Worm (Caenorhabditis elegans) whole organism, late embryonic: ENCODE data around the gene dct-6.
A peak's percentile ranks its signal among the peaks of the same experiment; 100 is the strongest.

Experiments
- C08G9.2 ChIP-seq: sonication (generic microtip); optimal IDR thresholded peaks from 2 replicates; lab custom pipeline; 2016; ENCODE audit warnings: mild to moderate bottlenecking, missing genetic modification characterization, moderate library complexity, missing compliant biosample characterization
- F13H6.1 ChIP-seq: sonication (generic microtip); optimal IDR thresholded peaks from 2 replicates; lab custom pipeline; 2016; ENCODE audit warnings: missing genetic modification characterization, missing compliant biosample characterization
- K02D7.2 ChIP-seq: sonication (generic microtip); optimal IDR thresholded peaks from 2 replicates; lab custom pipeline; 2017; ENCODE audit warnings: mild to moderate bottlenecking, missing genetic modification characterization, missing compliant biosample characterization
- T23F11.4 ChIP-seq: fragments of 200-800 bp; sonication (Bioruptor generic); optimal IDR thresholded peaks from 2 replicates; lab custom pipeline; 2018; ENCODE audit warnings: mild to moderate bottlenecking, missing genetic modification characterization, missing compliant biosample characterization
- ahr-1 ChIP-seq: sonication (generic microtip); optimal IDR thresholded peaks from 2 replicates; lab custom pipeline; 2016; ENCODE audit warnings: missing genetic modification characterization, missing compliant biosample characterization
- ceh-14 ChIP-seq: sonication (generic microtip); optimal IDR thresholded peaks from 2 replicates; lab custom pipeline; 2016; ENCODE audit warnings: missing genotype, missing genetic modification characterization, missing compliant biosample characterization
- ceh-22 ChIP-seq: sonication (generic microtip); optimal IDR thresholded peaks from 2 replicates; lab custom pipeline; 2017; ENCODE audit warnings: missing biosample characterization, missing genetic modification characterization
- ceh-31 ChIP-seq: sonication (generic microtip); optimal IDR thresholded peaks from 2 replicates; lab custom pipeline; 2016; ENCODE audit warnings: missing genetic modification characterization, missing compliant biosample characterization
- ceh-45 ChIP-seq: fragments of 200-800 bp; sonication (Bioruptor generic); IDR thresholded peaks from 2 replicates; pipeline ENCODE4 v1.3.6; 2022; ENCODE audit warnings: missing genetic modification reagents, missing genetic modification characterization, missing compliant biosample characterization
- ceh-6 ChIP-seq: fragments of 200-800 bp; sonication (Bioruptor generic); optimal IDR thresholded peaks from 2 replicates; lab custom pipeline; 2018; ENCODE audit warnings: mild to moderate bottlenecking, missing genetic modification characterization, missing compliant biosample characterization
- che-1 ChIP-seq: sonication (generic microtip); optimal IDR thresholded peaks from 2 replicates; lab custom pipeline; 2016; ENCODE audit warnings: mild to moderate bottlenecking, missing genetic modification characterization, missing compliant biosample characterization
- elt-2 ChIP-seq: sonication (generic microtip); optimal IDR thresholded peaks from 2 replicates; lab custom pipeline; 2016; ENCODE audit warnings: missing genetic modification reagents, missing genetic modification characterization, missing compliant biosample characterization
- ets-4 ChIP-seq: sonication (generic microtip); optimal IDR thresholded peaks from 2 replicates; lab custom pipeline; 2016; ENCODE audit warnings: missing genetic modification characterization, missing compliant biosample characterization
- fkh-6 ChIP-seq: sonication (generic microtip); optimal IDR thresholded peaks from 2 replicates; lab custom pipeline; 2016; ENCODE audit warnings: missing genetic modification characterization, missing compliant biosample characterization
- gmeb-2 ChIP-seq: sonication (generic microtip); optimal IDR thresholded peaks from 2 replicates; lab custom pipeline; 2016; ENCODE audit warnings: missing genetic modification characterization, inconsistent platforms, missing compliant biosample characterization
- hlh-13 ChIP-seq: fragments of 200-800 bp; sonication (Bioruptor generic); optimal IDR thresholded peaks from 2 replicates; lab custom pipeline; 2018; ENCODE audit warnings: mild to moderate bottlenecking, missing genetic modification characterization, missing compliant biosample characterization
- hlh-30 ChIP-seq: sonication (generic microtip); optimal IDR thresholded peaks from 2 replicates; lab custom pipeline; 2017; ENCODE audit warnings: antibody characterized with exemption, missing genetic modification characterization, missing compliant biosample characterization; ENCODE audit not compliant: insufficient read depth
- hlh-8 ChIP-seq: sonication (generic microtip); optimal IDR thresholded peaks from 2 replicates; lab custom pipeline; 2016; ENCODE audit warnings: missing genotype, missing genetic modification characterization, missing compliant biosample characterization
- lin-11 ChIP-seq: fragments of 200-800 bp; sonication (Bioruptor generic); optimal IDR thresholded peaks from 2 replicates; lab custom pipeline; 2018; ENCODE audit warnings: mild to moderate bottlenecking, missing genetic modification characterization, missing compliant biosample characterization
- madf-2 ChIP-seq: sonication (generic microtip); optimal IDR thresholded peaks from 2 replicates; lab custom pipeline; 2017; ENCODE audit warnings: missing genetic modification characterization, missing compliant biosample characterization
- mec-3 ChIP-seq: sonication (generic microtip); optimal IDR thresholded peaks from 2 replicates; lab custom pipeline; 2016; ENCODE audit warnings: borderline replicate concordance, missing genetic modification characterization, missing compliant biosample characterization
- nhr-11 ChIP-seq: fragments of 150-350 bp; optimal IDR thresholded peaks from 2 replicates; lab custom pipeline; 2014; ENCODE audit warnings: missing biosample characterization, missing genetic modification characterization
- npax-4 ChIP-seq: sonication (generic microtip); optimal IDR thresholded peaks from 2 replicates; lab custom pipeline; 2016; ENCODE audit warnings: missing genetic modification characterization, missing compliant biosample characterization
- pag-3 ChIP-seq: sonication (generic microtip); optimal IDR thresholded peaks from 2 replicates; lab custom pipeline; 2016; ENCODE audit warnings: missing compliant biosample characterization, missing genetic modification characterization, borderline replicate concordance
- pax-1 ChIP-seq: fragments of 150-350 bp; optimal IDR thresholded peaks from 2 replicates; lab custom pipeline; 2014; ENCODE audit warnings: missing biosample characterization, missing genetic modification characterization
- pha-4 ChIP-seq: fragments of 150-350 bp; optimal IDR thresholded peaks from 2 replicates; lab custom pipeline; 2018; ENCODE audit warnings: missing biosample characterization, missing genetic modification reagents, missing genetic modification characterization
- pros-1 ChIP-seq: fragments of 150-350 bp; optimal IDR thresholded peaks from 2 replicates; lab custom pipeline; 2014; ENCODE audit warnings: missing biosample characterization, missing genetic modification reagents, missing genetic modification characterization
- rnt-1 ChIP-seq: sonication (generic microtip); optimal IDR thresholded peaks from 2 replicates; lab custom pipeline; 2016; ENCODE audit warnings: missing genetic modification characterization, missing compliant biosample characterization
- sdc-2 ChIP-seq: sonication (generic microtip); optimal IDR thresholded peaks from 2 replicates; lab custom pipeline; 2016; ENCODE audit warnings: missing genotype, missing genetic modification characterization, missing compliant biosample characterization
- sox-2 ChIP-seq: fragments of 200-800 bp; sonication (Bioruptor generic); IDR thresholded peaks from 2 replicates; pipeline ENCODE4 v1.3.6; 2022; ENCODE audit warnings: missing genetic modification reagents, missing genetic modification characterization, missing compliant biosample characterization
- tbx-2 ChIP-seq: sonication (generic microtip); optimal IDR thresholded peaks from 2 replicates; lab custom pipeline; 2016; ENCODE audit warnings: missing genetic modification characterization, missing compliant biosample characterization
- ttx-3 ChIP-seq: sonication (generic microtip); optimal IDR thresholded peaks from 2 replicates; lab custom pipeline; 2016; ENCODE audit warnings: missing genetic modification reagents, missing genetic modification characterization, missing compliant biosample characterization
- unc-3 ChIP-seq, 2 experiments: fragments of 200-800 bp in 1 of 2; sonication (Bioruptor generic) in 1 of 2; sonication (generic microtip) in 1 of 2; conservative IDR thresholded peaks in 1 of 2; optimal IDR thresholded peaks in 1 of 2; 2 replicates each; pipeline versions ENCODE4 v1.3.6 to Lab custom; 2016 to 2022; ENCODE audit warnings: missing compliant biosample characterization in 2 of 2, missing genetic modification characterization in 2 of 2, missing genetic modification reagents in 1 of 2
- unc-42 ChIP-seq: sonication (generic microtip); optimal IDR thresholded peaks from 2 replicates; lab custom pipeline; 2016; ENCODE audit warnings: missing genotype, missing genetic modification characterization, missing compliant biosample characterization
- unc-86 ChIP-seq: sonication (generic microtip); optimal IDR thresholded peaks from 2 replicates; lab custom pipeline; 2016; ENCODE audit warnings: missing genetic modification characterization, missing compliant biosample characterization
- zip-5 ChIP-seq: sonication (generic microtip); optimal IDR thresholded peaks from 2 replicates; lab custom pipeline; 2016; ENCODE audit warnings: missing genetic modification characterization, missing compliant biosample characterization
- ztf-16 ChIP-seq: sonication (generic microtip); optimal IDR thresholded peaks from 2 replicates; lab custom pipeline; 2017; ENCODE audit warnings: missing genetic modification characterization, missing compliant biosample characterization

The dct-6 gene

DNA sequence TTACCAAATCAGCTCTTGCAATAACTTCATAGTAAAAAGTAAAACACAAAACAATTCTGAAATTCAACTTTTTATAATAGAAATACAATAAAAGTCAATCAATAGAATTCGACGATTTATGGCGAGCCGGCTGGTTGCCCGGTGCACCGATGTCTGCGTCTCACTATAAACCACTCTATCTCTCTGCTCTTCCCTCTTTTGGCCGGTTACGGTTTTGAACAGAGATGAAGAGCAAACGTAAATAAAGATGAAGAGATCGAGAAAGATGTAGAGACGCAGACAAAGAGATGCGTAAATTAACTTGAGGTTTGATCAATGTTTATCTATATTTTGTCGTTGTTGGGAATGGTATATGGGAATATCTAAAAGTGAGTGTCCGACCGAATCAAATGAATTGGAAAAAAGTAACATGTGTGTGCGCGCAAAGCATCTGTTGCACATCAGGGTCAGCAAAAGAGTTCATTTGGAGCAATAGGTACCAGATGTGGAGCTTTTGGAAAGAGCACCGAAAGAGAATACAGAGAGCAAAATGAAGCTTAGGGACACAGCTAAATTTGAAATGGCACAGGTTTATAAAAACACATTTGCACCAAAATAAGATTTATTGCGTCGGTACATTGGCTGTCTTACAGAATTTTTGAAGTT is 14.2 kb downstream of the dct-6 start:
- TF ChIP-seq hlh-8 (peak; percentile 85), pha-4 (tag; lab: Kevin White, UChicago) (no peak), pax-1 (peak; percentile 82)

DNA sequence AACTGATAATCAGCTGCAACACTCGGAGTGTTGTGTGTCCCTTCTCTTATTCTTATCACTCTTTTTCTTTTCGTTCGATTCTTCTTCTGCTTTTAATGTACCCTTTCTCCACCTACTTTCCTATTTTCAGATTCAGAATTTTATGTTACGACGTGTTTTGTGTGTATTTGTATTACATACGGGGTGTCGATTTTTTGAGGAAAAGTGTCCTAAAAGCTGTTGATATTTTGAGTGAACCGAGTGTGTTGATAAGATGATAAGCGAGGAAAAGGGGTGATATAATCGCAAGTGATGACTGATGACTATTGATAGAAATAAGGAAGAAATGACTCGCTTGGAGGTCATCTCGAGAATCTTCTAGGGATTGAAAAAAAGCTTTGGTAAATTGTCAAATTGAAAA is 15.2 kb downstream of the dct-6 start:
- TF ChIP-seq F13H6.1 (no peak), elt-2 (tag; lab: Kevin White, UChicago) (peak; percentile 94)

DNA sequence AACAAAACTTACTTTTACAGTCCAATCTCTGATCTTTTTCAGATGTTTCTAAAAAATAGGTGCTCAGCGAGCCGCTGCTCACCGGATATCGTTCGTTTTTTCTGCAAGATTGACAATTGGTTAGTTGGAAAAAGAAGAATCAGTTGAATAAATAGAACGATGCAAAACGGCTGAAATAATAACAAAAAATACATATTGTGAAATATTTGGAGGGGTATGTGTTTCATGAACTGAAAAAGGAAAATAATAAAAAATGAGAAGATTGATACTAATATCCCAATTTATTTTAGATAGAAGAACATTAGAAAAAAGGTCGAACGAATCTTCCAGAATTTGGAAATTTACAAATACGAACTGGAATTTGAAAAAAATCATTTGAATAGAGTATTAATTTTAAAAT is 15.8 kb downstream of the dct-6 start, which contains the start of gene frm-2:
Gene frm-2 (minus strand): TSS at position 101 of the 400 bp plus-strand sequence.
- no peak for TF ChIP-seq pag-3 (tag; lab: Kevin White, UChicago)
- no peak for TF ChIP-seq pha-4 (tag; lab: Kevin White, UChicago)
- TF ChIP-seq che-1 (tag; lab: Kevin White, UChicago), result no peak
- no peak for TF ChIP-seq ets-4
- no peak for TF ChIP-seq ttx-3 (tag; lab: Kevin White, UChicago)
- TF ChIP-seq zip-5, result no peak
- TF ChIP-seq, all 69 proteins: peak for 0

DNA sequence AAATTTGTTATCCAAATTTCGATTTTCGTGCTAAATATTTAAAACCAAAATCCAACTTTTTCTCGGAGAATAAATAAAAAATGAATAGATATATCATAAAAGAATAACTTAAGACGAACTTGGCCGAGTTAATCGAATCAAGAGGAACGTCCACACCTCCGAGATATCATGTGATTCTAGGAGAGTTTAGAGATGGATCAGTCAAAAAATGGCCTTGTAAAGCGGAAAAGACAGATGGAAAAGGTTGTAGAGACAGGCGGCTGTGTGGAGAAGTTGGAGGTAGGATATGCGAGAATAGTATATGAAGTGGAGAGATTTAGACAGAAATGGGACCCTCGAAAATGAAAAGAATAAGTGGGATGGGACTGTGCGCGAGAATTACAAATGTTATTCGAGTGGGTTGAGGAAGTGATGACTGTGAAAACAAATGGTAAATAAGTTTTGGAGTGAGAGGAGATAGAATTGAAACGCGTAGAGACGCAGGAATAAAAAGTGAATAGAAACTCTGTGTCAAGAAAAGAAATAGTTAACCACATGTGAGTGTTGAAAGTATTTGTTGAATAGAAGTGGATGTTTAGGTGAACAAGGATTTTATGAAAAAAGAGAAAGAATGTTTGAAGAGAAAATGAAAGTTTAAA is 16.7 kb downstream of the dct-6 start:
- TF ChIP-seq hlh-30 (tag; lab: Kevin White, UChicago) (peak; percentile 48), ceh-31 (tag; lab: Kevin White, UChicago) (peak; percentile 17), pros-1 (no peak), ztf-16 (tag; lab: Kevin White, UChicago) (no peak), T23F11.4 (GFP tag; lab: Kevin White, UChicago) (no peak)

DNA sequence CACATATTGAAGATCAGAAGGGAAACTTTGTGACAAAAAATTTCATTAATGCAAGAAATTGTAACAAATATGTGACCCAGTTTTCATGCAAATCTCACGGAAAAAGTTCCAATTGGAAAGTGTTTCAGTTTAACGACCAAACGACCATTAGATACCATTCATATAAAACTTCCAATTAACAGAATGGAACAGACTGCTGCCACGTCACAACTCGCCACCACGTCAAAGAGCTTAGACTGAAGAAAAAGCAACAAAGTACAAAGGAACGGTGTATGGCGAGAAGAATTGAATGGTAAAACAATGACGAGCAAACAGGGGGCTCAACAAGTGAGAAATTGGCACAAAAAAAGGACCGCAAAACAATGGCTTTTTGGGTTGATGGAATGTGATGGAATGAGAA is 19.1 kb downstream of the dct-6 start, which contains the start of gene T04C9.3:
Gene T04C9.3 (plus strand): TSS at position 301 of the 400 bp plus-strand sequence.
- no peak for TF ChIP-seq lin-11 (tag; lab: Kevin White, UChicago)
- no peak for TF ChIP-seq ztf-16 (tag; lab: Kevin White, UChicago)

DNA sequence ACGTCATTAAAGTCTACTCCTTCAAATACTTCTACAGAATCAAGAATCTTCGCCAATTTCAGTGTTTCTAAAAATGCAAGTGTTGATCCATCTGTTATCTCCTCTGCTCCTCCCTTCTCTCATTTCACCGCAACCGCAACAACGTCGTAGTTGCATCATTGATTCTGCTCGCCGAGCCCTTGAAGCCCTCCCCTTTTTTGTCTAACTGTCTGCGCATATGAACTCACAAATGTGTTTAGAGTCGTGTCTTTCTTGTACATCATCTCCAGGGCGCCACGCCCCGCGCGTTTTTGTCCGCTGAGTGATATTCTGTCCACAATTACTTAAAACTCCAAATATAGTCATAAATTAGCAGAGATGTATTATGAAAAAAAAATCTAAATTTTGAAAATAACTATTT is 21.8 kb downstream of the dct-6 start:
- peak; percentile 72 for TF ChIP-seq unc-42
- no peak for TF ChIP-seq zip-5
- TF ChIP-seq rnt-1 (tag; lab: Kevin White, UChicago), result no peak
- no peak for TF ChIP-seq unc-86 (tag; lab: Kevin White, UChicago)
- no peak for TF ChIP-seq C08G9.2 (tag; lab: Kevin White, UChicago)
- TF ChIP-seq tbx-2 (tag; lab: Kevin White, UChicago), result peak; percentile 0
- no peak for TF ChIP-seq elt-2 (tag; lab: Kevin White, UChicago)
- peak; percentile 29 for TF ChIP-seq ceh-31 (tag; lab: Kevin White, UChicago)
- TF ChIP-seq hlh-13, result no peak
- TF ChIP-seq hlh-8, result no peak
- TF ChIP-seq ahr-1 (tag; lab: Kevin White, UChicago), result no peak
- no peak for TF ChIP-seq mec-3 (tag; lab: Kevin White, UChicago)
- TF ChIP-seq pros-1, result no peak

DNA sequence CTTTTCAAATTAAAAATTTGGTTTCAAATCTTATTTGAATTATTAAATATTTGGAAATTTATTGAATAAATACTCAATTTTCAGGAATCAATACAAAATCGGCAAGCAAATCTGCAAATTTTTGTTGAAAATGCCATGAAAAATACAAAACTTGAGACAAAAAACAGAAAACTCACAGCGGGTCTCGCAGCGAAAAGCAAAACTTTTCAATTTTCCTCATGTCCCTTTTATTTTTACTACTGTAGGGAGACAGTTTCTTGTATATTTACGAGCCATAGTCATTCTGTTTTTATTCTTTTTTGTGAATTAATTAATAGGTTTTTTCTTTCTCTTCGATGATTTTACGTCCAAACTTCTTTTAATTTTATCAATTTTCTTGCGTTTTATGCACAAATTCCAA is 22.2 kb downstream of the dct-6 start:
- TF ChIP-seq sdc-2 (tag; lab: Kevin White, UChicago), result no peak
- TF ChIP-seq npax-4 (tag; lab: Kevin White, UChicago), result no peak
- TF ChIP-seq fkh-6 (tag; lab: Kevin White, UChicago), result no peak
- TF ChIP-seq madf-2 (tag; lab: Kevin White, UChicago), result no peak
- no peak for TF ChIP-seq ceh-45 (GFP tag; lab: Robert Waterston, UW)
- no peak for TF ChIP-seq K02D7.2 (tag; lab: Kevin White, UChicago)
- TF ChIP-seq ceh-6, result no peak
- TF ChIP-seq ceh-14 (tag; lab: Kevin White, UChicago), result no peak
- TF ChIP-seq nhr-11 (tag; lab: Kevin White, UChicago), result no peak
- TF ChIP-seq sox-2 (GFP tag; lab: Robert Waterston, UW), result no peak
- no peak for TF ChIP-seq ets-4
- no peak for TF ChIP-seq ceh-22
- TF ChIP-seq pag-3 (tag; lab: Kevin White, UChicago), result no peak
- TF ChIP-seq pha-4 (tag; lab: Kevin White, UChicago), result no peak
- no peak for TF ChIP-seq ahr-1 (tag; lab: Kevin White, UChicago)
- no peak for TF ChIP-seq tbx-2 (tag; lab: Kevin White, UChicago)
- TF ChIP-seq hlh-13, result no peak
- no peak for TF ChIP-seq gmeb-2
- no peak for TF ChIP-seq unc-3 (GFP tag; conservative IDR thresholded peaks at IDR 0.05; lab: Robert Waterston, UW)
- no peak for TF ChIP-seq unc-3 (tag; optimal IDR thresholded peaks at IDR 0.05; lab: Kevin White, UChicago)
- no peak for TF ChIP-seq unc-86 (tag; lab: Kevin White, UChicago)
